Fruit fly (Drosophila melanogaster): ENCODE results near the gene CG42264.

CG42264 gene

dm6 chrX:5744992-5745732 lies 31.3 kb downstream of the CG42264 start (continued):
- TF ChIP-seq Med (GFP tag) (peak; percentile 75), CG11504 (tag; optimal IDR thresholded peaks at IDR 0.05) (peak; percentile 17), CG10209 (GFP tag; optimal IDR thresholded peaks at IDR 0.05) (no peak), CG14860 (GFP tag; IDR thresholded peaks at IDR 0.05; ENCODE audit: partially characterized antibody) (peak; percentile 62; the same call in 1 of the 3 replicates), CG6272 (GFP tag; IDR thresholded peaks at IDR 0.05) (no peak), CG4820 (GFP tag; optimal IDR thresholded peaks at IDR 0.05) (peak; percentile 4), pho (GFP tag; optimal IDR thresholded peaks at IDR 0.05) (peak; percentile 33), tgo (GFP tag; IDR thresholded peaks at IDR 0.05) (0 out of 3 replicates have a peak, but pooled peaks have one; percentile 18), HmgD (GFP tag; optimal IDR thresholded peaks at IDR 0.05) (no peak), Xrp1 (GFP tag; IDR thresholded peaks at IDR 0.05) (peak; percentile 39; the same call in 1 of the 2 replicates), CG9437 (GFP tag; optimal IDR thresholded peaks at IDR 0.05) (peak; percentile 42), ken (GFP tag; IDR thresholded peaks at IDR 0.05) (0 out of 3 replicates have a peak, but pooled peaks have one; percentile 37), CG16813 (GFP tag; IDR thresholded peaks at IDR 0.05; ENCODE audit: partially characterized antibody) (peak; percentile 50; the same call in 1 of the 3 replicates), CG18476 (GFP tag; optimal IDR thresholded peaks at IDR 0.05) (peak; percentile 31), da (GFP tag; optimal IDR thresholded peaks at IDR 0.05) (no peak), CG1529 (GFP tag; optimal IDR thresholded peaks at IDR 0.05) (peak; percentile 30), emc (GFP tag; optimal IDR thresholded peaks at IDR 0.05) (no peak), Atf-2 (GFP tag; optimal IDR thresholded peaks at IDR 0.05) (peak; percentile 5), CG18262 (tag; optimal IDR thresholded peaks at IDR 0.05) (peak; percentile 37), Drgx (GFP tag; IDR thresholded peaks at IDR 0.05) (peak; percentile 9; the same call in 1 of the 2 replicates), Pdp1 (GFP tag; optimal IDR thresholded peaks at IDR 0.05) (peak in 1 of 2 experiments; percentile 93), CG7839 (tag; optimal IDR thresholded peaks at IDR 0.05) (peak; percentile 19), wdn (GFP tag; IDR thresholded peaks at IDR 0.05) (no peak), CG10366 (GFP tag; IDR thresholded peaks at IDR 0.05) (peak; percentile 10; the same call in 1 of the 2 replicates), H2.0 (GFP tag; IDR thresholded peaks at IDR 0.05) (peak; percentile 29; the same call in 1 of the 2 replicates), Gug (GFP tag; IDR thresholded peaks at IDR 0.05) (peak; percentile 61; the same call in 1 of the 4 replicates), CG17328 (GFP tag; IDR thresholded peaks at IDR 0.05) (0 out of 2 replicates have a peak, but pooled peaks have one; percentile 19), CG16863 (GFP tag; optimal IDR thresholded peaks at IDR 0.05) (peak; percentile 40), CG17361 (GFP tag; IDR thresholded peaks at IDR 0.05) (peak; percentile 47; the same call in 1 of the 3 replicates), CG10959 (GFP tag; IDR thresholded peaks at IDR 0.05) (no peak), Myb (GFP tag; optimal IDR thresholded peaks at IDR 0.05) (peak; percentile 5), Oli (tag; optimal IDR thresholded peaks at IDR 0.05) (peak; percentile 23), sisA (GFP tag; IDR thresholded peaks at IDR 0.05) (no peak), CG12155 (GFP tag; optimal IDR thresholded peaks at IDR 0.05) (peak; percentile 49), zen2 (GFP tag; IDR thresholded peaks at IDR 0.05; ENCODE audit: partially characterized antibody) (peak; percentile 34; the same call in 1 of the 3 replicates), vvl (GFP tag; IDR thresholded peaks at IDR 0.05) (0 out of 2 replicates have a peak, but pooled peaks have one; percentile 7), CG6791 (GFP tag; IDR thresholded peaks at IDR 0.05; ENCODE audit: partially characterized antibody) (peak; percentile 21; the same call in 2 of the 3 replicates), unc-4 (GFP tag; IDR thresholded peaks at IDR 0.05; ENCODE audit: partially characterized antibody) (peak; percentile 70), lola (GFP tag; optimal IDR thresholded peaks at IDR 0.05) (peak in 1 of 3 experiments; percentile 24), CG17829 (tag; optimal IDR thresholded peaks at IDR 0.05) (peak; percentile 11), zfh2 (GFP tag; optimal IDR thresholded peaks at IDR 0.05) (peak; percentile 23), CG17612 (GFP tag; IDR thresholded peaks at IDR 0.05) (no peak), disco-r (GFP tag; optimal IDR thresholded peaks at IDR 0.05) (peak; percentile 0), CG2712 (tag; optimal IDR thresholded peaks at IDR 0.05) (peak; percentile 36), Rfx (GFP tag; IDR thresholded peaks at IDR 0.05) (peak; percentile 58), lilli (GFP tag; optimal IDR thresholded peaks at IDR 0.05) (peak; percentile 57), chif (GFP tag; optimal IDR thresholded peaks at IDR 0.05) (peak in 1 of 2 experiments; percentile 41), CG34224 (GFP tag; IDR thresholded peaks at IDR 0.05; ENCODE audit: partially characterized antibody) (peak; percentile 68)
